Worm (Caenorhabditis elegans) whole organism, late embryonic: Measurements from ENCODE around the gene acp-5.

Experiments
- C38D4.7 ChIP-seq: fragments of 200-800 bp; sonication (Bioruptor generic); optimal IDR thresholded peaks from 2 replicates; lab custom pipeline; 2018; ENCODE audit warnings: mild to moderate bottlenecking, missing genetic modification characterization, moderate library complexity, missing compliant biosample characterization
- F13H6.1 ChIP-seq: sonication (generic microtip); optimal IDR thresholded peaks from 2 replicates; lab custom pipeline; 2016; ENCODE audit warnings: missing genetic modification characterization, missing compliant biosample characterization
- K02D7.2 ChIP-seq: sonication (generic microtip); optimal IDR thresholded peaks from 2 replicates; lab custom pipeline; 2017; ENCODE audit warnings: mild to moderate bottlenecking, missing genetic modification characterization, missing compliant biosample characterization
- K09A11.1 ChIP-seq: sonication (generic microtip); optimal IDR thresholded peaks from 2 replicates; lab custom pipeline; 2017; ENCODE audit warnings: antibody characterized with exemption, mild to moderate bottlenecking, missing genetic modification characterization, missing compliant biosample characterization; ENCODE audit not compliant: insufficient read depth
- ama-1 ChIP-seq: fragments of 150-350 bp; optimal IDR thresholded peaks from 2 replicates; lab custom pipeline; 2014
- ceh-22 ChIP-seq: sonication (generic microtip); optimal IDR thresholded peaks from 2 replicates; lab custom pipeline; 2017; ENCODE audit warnings: missing biosample characterization, missing genetic modification characterization
- ceh-34 ChIP-seq: sonication (generic microtip); optimal IDR thresholded peaks from 2 replicates; lab custom pipeline; 2016; ENCODE audit warnings: mild to moderate bottlenecking, missing genetic modification characterization, missing compliant biosample characterization
- ets-4 ChIP-seq: sonication (generic microtip); optimal IDR thresholded peaks from 2 replicates; lab custom pipeline; 2016; ENCODE audit warnings: missing genetic modification characterization, missing compliant biosample characterization
- hlh-13 ChIP-seq: fragments of 200-800 bp; sonication (Bioruptor generic); optimal IDR thresholded peaks from 2 replicates; lab custom pipeline; 2018; ENCODE audit warnings: mild to moderate bottlenecking, missing genetic modification characterization, missing compliant biosample characterization
- nhr-11 ChIP-seq: fragments of 150-350 bp; optimal IDR thresholded peaks from 2 replicates; lab custom pipeline; 2014; ENCODE audit warnings: missing biosample characterization, missing genetic modification characterization
- odd-2 ChIP-seq: sonication (generic microtip); optimal IDR thresholded peaks from 2 replicates; lab custom pipeline; 2017; ENCODE audit warnings: antibody characterized with exemption, mild to moderate bottlenecking, missing genetic modification characterization, missing compliant biosample characterization
- rnt-1 ChIP-seq: sonication (generic microtip); optimal IDR thresholded peaks from 2 replicates; lab custom pipeline; 2016; ENCODE audit warnings: missing genetic modification characterization, missing compliant biosample characterization
- sox-4 ChIP-seq: sonication (generic microtip); optimal IDR thresholded peaks from 2 replicates; lab custom pipeline; 2017; ENCODE audit warnings: mild to moderate bottlenecking, missing genetic modification characterization, inconsistent platforms, missing compliant biosample characterization

DNA sequence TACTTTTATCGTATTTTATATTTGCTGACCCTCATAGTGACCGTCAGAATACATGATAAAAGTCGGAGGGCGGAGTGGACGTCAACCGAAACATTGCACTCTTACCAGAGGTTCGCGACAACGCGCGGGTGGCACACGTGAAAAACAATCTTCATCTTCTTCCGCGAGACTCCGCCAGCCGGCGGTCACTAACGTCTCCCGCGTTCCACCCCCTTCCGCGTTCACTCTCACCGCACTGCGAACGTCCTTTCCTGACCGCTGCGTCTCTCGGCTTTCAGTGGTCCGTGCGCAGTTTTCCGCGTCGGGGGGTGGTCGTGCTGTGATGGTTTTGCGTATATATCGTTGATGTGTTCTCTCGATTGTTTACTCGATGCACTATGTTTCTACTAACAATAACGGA, 11.1 kb upstream of the acp-5 start:
- TF ChIP-seq odd-2 (no peak), ets-4 (tag; lab: Kevin White, UChicago) (no peak), K02D7.2 (tag; lab: Kevin White, UChicago) (no peak), hlh-13 (GFP tag; lab: Kevin White, UChicago) (no peak), F13H6.1 (no peak), sox-4 (tag; lab: Kevin White, UChicago) (no peak), rnt-1 (tag; lab: Kevin White, UChicago) (peak; percentile 80), K09A11.1 (tag; lab: Kevin White, UChicago) (no peak), nhr-11 (tag; lab: Kevin White, UChicago) (no peak), C38D4.7 (GFP tag; lab: Kevin White, UChicago) (no peak), ceh-22 (no peak), ceh-34 (tag; lab: Kevin White, UChicago) (peak; percentile 86), ama-1 (lab: Kevin White, UChicago) (no peak)
